Worm (Caenorhabditis elegans) whole organism, L4 larva: Measurements from ENCODE around the gene pqn-54.

Source experiments
- F26F4.8 ChIP-seq: fragments of 200-800 bp; sonication (Bioruptor generic); conservative IDR thresholded peaks from 2 replicates; pipeline ENCODE4 v1.3.6; 2022; ENCODE audit warnings: missing genetic modification characterization, missing compliant biosample characterization
- F44E2.7 ChIP-seq: fragments of 200-800 bp; sonication (Bioruptor generic); IDR thresholded peaks from 2 replicates; pipeline ENCODE4 v2.1.2; 2022; ENCODE audit warnings: missing genetic modification characterization, missing compliant biosample characterization
- F49E8.2 ChIP-seq: sonication (generic microtip); optimal IDR thresholded peaks from 2 replicates; lab custom pipeline; 2016; ENCODE audit warnings: missing compliant biosample characterization, mild to moderate bottlenecking, missing genetic modification characterization, borderline replicate concordance
- R02D3.7 ChIP-seq: fragments of 150-350 bp; sonication (generic microtip); optimal IDR thresholded peaks from 3 replicates; lab custom pipeline; 2014; ENCODE audit warnings: missing biosample characterization, missing genetic modification characterization
- Y48G9A.11 ChIP-seq: fragments of 200-800 bp; sonication (Bioruptor generic); IDR thresholded peaks from 2 replicates; pipeline ENCODE4 v1.3.6; 2022; ENCODE audit warnings: missing genetic modification reagents, missing genetic modification characterization, missing compliant biosample characterization
- Y5F2A.4 ChIP-seq: fragments of 200-800 bp; sonication (Bioruptor generic); optimal IDR thresholded peaks from 2 replicates; lab custom pipeline; 2018; ENCODE audit warnings: mild to moderate bottlenecking, missing genetic modification characterization, missing compliant biosample characterization
- ZK337.2 ChIP-seq: fragments of 200-800 bp; sonication (Bioruptor generic); IDR thresholded peaks from 2 replicates; pipeline ENCODE4 v1.3.6; 2022; ENCODE audit warnings: missing genetic modification reagents, missing genetic modification characterization, missing compliant biosample characterization
- aha-1 ChIP-seq: fragments of 150-350 bp; peaks from one replicate; lab custom pipeline; 2014; ENCODE audit warnings: missing biosample characterization, missing genetic modification characterization
- ceh-32 ChIP-seq: sonication (generic microtip); optimal IDR thresholded peaks from 2 replicates; lab custom pipeline; 2016; ENCODE audit warnings: mild to moderate bottlenecking, missing genetic modification characterization, missing compliant biosample characterization; ENCODE audit not compliant: poor library complexity
- ceh-44 ChIP-seq: fragments of 200-800 bp; sonication (Bioruptor generic); IDR thresholded peaks from 2 replicates; pipeline ENCODE4 v1.3.6; 2022; ENCODE audit warnings: missing genetic modification reagents, missing genetic modification characterization, missing compliant biosample characterization
- ces-1 ChIP-seq: fragments of 150-350 bp; sonication (generic microtip); optimal IDR thresholded peaks from 4 replicates; lab custom pipeline; 2014; ENCODE audit warnings: missing biosample characterization, missing genetic modification reagents, missing genetic modification characterization
- daf-16 ChIP-seq, 3 experiments: sonication (generic microtip); optimal IDR thresholded peaks; 2 replicates each; lab custom pipeline; 2016 to 2017; ENCODE audit warnings: missing genetic modification characterization in 3 of 3, missing genetic modification reagents in 3 of 3, mild to moderate bottlenecking in 2 of 3, missing compliant biosample characterization in 2 of 3, missing biosample characterization in 1 of 3, moderate library complexity in 1 of 3
- dmd-6 ChIP-seq: fragments of 200-800 bp; sonication (Bioruptor generic); IDR thresholded peaks from 2 replicates; pipeline ENCODE4 v1.3.6; 2022; ENCODE audit warnings: missing genetic modification reagents, missing genetic modification characterization, missing compliant biosample characterization
- dmd-9 ChIP-seq: fragments of 200-800 bp; sonication (Bioruptor generic); IDR thresholded peaks from 2 replicates; pipeline ENCODE4 v1.3.6; 2022; ENCODE audit warnings: missing genetic modification reagents, missing genetic modification characterization, missing compliant biosample characterization
- duxl-1 ChIP-seq: sonication (generic microtip); optimal IDR thresholded peaks from 2 replicates; lab custom pipeline; 2016; ENCODE audit warnings: mild to moderate bottlenecking, missing genetic modification characterization, moderate library complexity, missing compliant biosample characterization; ENCODE audit not compliant: poor library complexity
- dve-1 ChIP-seq: sonication (generic microtip); optimal IDR thresholded peaks from 2 replicates; lab custom pipeline; 2017; ENCODE audit warnings: antibody characterized with exemption, mild to moderate bottlenecking, missing genetic modification characterization, missing compliant biosample characterization; ENCODE audit not compliant: insufficient read depth
- egl-43 ChIP-seq: fragments of 200-800 bp; sonication (Bioruptor generic); IDR thresholded peaks from 2 replicates; pipeline ENCODE4 v1.3.6; 2022; ENCODE audit warnings: missing genetic modification reagents, missing genetic modification characterization, missing compliant biosample characterization
- gei-8 ChIP-seq: fragments of 200-800 bp; sonication (Bioruptor generic); optimal IDR thresholded peaks from 2 replicates; lab custom pipeline; 2018; ENCODE audit warnings: mild to moderate bottlenecking, missing genetic modification characterization, missing compliant biosample characterization
- hlh-30 ChIP-seq: sonication (generic microtip); optimal IDR thresholded peaks from 2 replicates; lab custom pipeline; 2017; ENCODE audit warnings: antibody characterized with exemption, mild to moderate bottlenecking, missing genetic modification characterization, missing compliant biosample characterization; ENCODE audit not compliant: insufficient read depth
- lin-1 ChIP-seq: fragments of 200-800 bp; sonication (Bioruptor generic); IDR thresholded peaks from 2 replicates; pipeline ENCODE4 v1.3.6; 2022; ENCODE audit warnings: missing genetic modification reagents, missing genetic modification characterization, missing compliant biosample characterization
- lin-29 ChIP-seq: fragments of 200-800 bp; sonication (Bioruptor generic); IDR thresholded peaks from 2 replicates; pipeline ENCODE4 v1.3.6; 2022; ENCODE audit warnings: missing genetic modification reagents, missing genetic modification characterization, missing compliant biosample characterization
- lir-3 ChIP-seq: sonication (generic microtip); optimal IDR thresholded peaks from 2 replicates; lab custom pipeline; 2016; ENCODE audit warnings: mild to moderate bottlenecking, missing genetic modification characterization, missing compliant biosample characterization
- madf-5 ChIP-seq, 2 experiments: fragments of 200-800 bp; sonication (Bioruptor generic); IDR thresholded peaks; 2 replicates each; pipeline ENCODE4 v1.3.6; 2022; ENCODE audit warnings: missing compliant biosample characterization in 2 of 2, missing genetic modification characterization in 2 of 2
- mxl-2 ChIP-seq: fragments of 200-800 bp; sonication (Bioruptor generic); conservative IDR thresholded peaks from 2 replicates; pipeline ENCODE4 v1.3.6; 2022; ENCODE audit warnings: missing genetic modification reagents, missing genetic modification characterization, missing compliant biosample characterization
- nhr-102 ChIP-seq: sonication (generic microtip); optimal IDR thresholded peaks from 2 replicates; lab custom pipeline; 2016; ENCODE audit warnings: mild to moderate bottlenecking, missing genetic modification characterization, moderate library complexity, missing compliant biosample characterization
- nhr-11 ChIP-seq: fragments of 150-350 bp; optimal IDR thresholded peaks from 2 replicates; lab custom pipeline; 2014; ENCODE audit warnings: missing biosample characterization, missing genetic modification characterization
- nhr-111 ChIP-seq: fragments of 200-800 bp; sonication (Bioruptor generic); optimal IDR thresholded peaks from 2 replicates; lab custom pipeline; 2018; ENCODE audit warnings: mild to moderate bottlenecking, missing genetic modification characterization, missing compliant biosample characterization
- nhr-25 ChIP-seq: sonication (generic microtip); optimal IDR thresholded peaks from 2 replicates; lab custom pipeline; 2017; ENCODE audit warnings: missing genetic modification characterization, mild to moderate bottlenecking, missing compliant biosample characterization, antibody characterized with exemption, moderate library complexity, borderline replicate concordance; ENCODE audit not compliant: insufficient read depth
- nhr-28 ChIP-seq: fragments of 150-350 bp; optimal IDR thresholded peaks from 2 replicates; lab custom pipeline; 2014; ENCODE audit warnings: missing biosample characterization, missing genetic modification characterization
- nhr-6 ChIP-seq: fragments of 150-350 bp; optimal IDR thresholded peaks from 2 replicates; lab custom pipeline; 2014; ENCODE audit warnings: missing biosample characterization, missing genetic modification characterization
- nhr-77 ChIP-seq: fragments of 150-350 bp; optimal IDR thresholded peaks from 2 replicates; lab custom pipeline; 2014; ENCODE audit warnings: missing biosample characterization, missing genetic modification characterization
- pha-4 ChIP-seq, 2 experiments: fragments of 150-350 bp in 1 of 2; fragments of 200-800 bp in 1 of 2; sonication (Bioruptor generic) in 1 of 2; IDR thresholded peaks in 1 of 2; optimal IDR thresholded peaks in 1 of 2; 2 replicates each; pipeline versions ENCODE4 v1.3.6 to Lab custom; 2014 to 2022; ENCODE audit warnings: missing genetic modification characterization in 2 of 2, missing genetic modification reagents in 2 of 2, missing biosample characterization in 1 of 2, missing compliant biosample characterization in 1 of 2
- pqm-1 ChIP-seq: sonication (generic microtip); optimal IDR thresholded peaks from 2 replicates; lab custom pipeline; 2017; ENCODE audit warnings: missing biosample characterization, missing genetic modification characterization
- saeg-2 ChIP-seq: fragments of 200-800 bp; sonication (Bioruptor generic); IDR thresholded peaks from 2 replicates; pipeline ENCODE4 v1.3.6; 2022; ENCODE audit warnings: missing genetic modification reagents, missing genetic modification characterization, missing compliant biosample characterization
- skn-1 ChIP-seq: fragments of 150-350 bp; optimal IDR thresholded peaks from 2 replicates; lab custom pipeline; 2014; ENCODE audit warnings: missing biosample characterization, missing genetic modification characterization
- snpc-1.2 ChIP-seq: fragments of 200-800 bp; sonication (Bioruptor generic); IDR thresholded peaks from 2 replicates; pipeline ENCODE4 v1.3.6; 2022; ENCODE audit warnings: missing genetic modification reagents, missing genetic modification characterization, missing compliant biosample characterization
- snpc-4 ChIP-seq: fragments of 150-350 bp; optimal IDR thresholded peaks from 2 replicates; lab custom pipeline; 2014; ENCODE audit warnings: missing biosample characterization, missing genetic modification characterization
- vab-7 ChIP-seq: fragments of 200-800 bp; sonication (Bioruptor generic); IDR thresholded peaks from 2 replicates; pipeline ENCODE4 v1.3.6; 2022; ENCODE audit warnings: missing genetic modification reagents, missing genetic modification characterization, missing compliant biosample characterization
- zag-1 ChIP-seq: fragments of 150-350 bp; optimal IDR thresholded peaks from 2 replicates; lab custom pipeline; 2014; ENCODE audit warnings: missing biosample characterization, missing genetic modification characterization
- zip-11 ChIP-seq: fragments of 200-800 bp; sonication (Bioruptor generic); IDR thresholded peaks from 2 replicates; pipeline ENCODE4 v1.3.6; 2022; ENCODE audit warnings: missing genetic modification characterization, missing compliant biosample characterization

The pqn-54 gene

DNA sequence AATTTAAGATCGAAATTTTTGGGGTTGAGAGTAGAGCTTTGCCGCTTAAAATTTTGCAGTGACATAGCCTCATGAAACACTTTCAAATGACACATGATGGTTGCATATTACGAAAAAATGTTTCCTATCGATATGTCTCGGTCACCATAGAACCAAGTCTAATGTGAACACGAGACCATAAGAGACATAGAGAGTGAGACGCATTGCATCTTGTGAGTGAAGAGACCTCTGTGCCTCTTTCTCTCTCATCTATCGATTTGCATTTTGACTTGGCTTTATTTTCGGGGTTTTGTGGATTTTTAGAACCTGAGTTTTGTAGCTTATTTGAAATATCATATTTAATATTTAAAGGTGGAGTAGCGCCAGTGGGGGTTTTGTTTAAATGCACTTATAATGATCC is 2.2 kb downstream of the pqn-54 start (continued):
- TF ChIP-seq nhr-6 (tag; lab: Kevin White, UChicago) (peak; percentile 32), R02D3.7 (tag; lab: Kevin White, UChicago) (no peak), lin-29 (GFP tag; lab: Robert Waterston, UW) (no peak), dmd-6 (GFP tag; lab: Robert Waterston, UW) (peak; percentile 50), zag-1 (tag; lab: Kevin White, UChicago) (no peak), F49E8.2 (tag; lab: Kevin White, UChicago) (no peak), nhr-102 (tag; lab: Kevin White, UChicago) (no peak), dve-1 (tag; lab: Kevin White, UChicago) (peak; percentile 43), F26F4.8 (GFP tag; lab: Robert Waterston, UW) (no peak), nhr-28 (tag; lab: Kevin White, UChicago) (peak; percentile 36), zip-11 (GFP tag; lab: Robert Waterston, UW) (no peak), duxl-1 (tag; lab: Kevin White, UChicago) (no peak), aha-1 (no peak), dmd-9 (GFP tag; lab: Robert Waterston, UW) (no peak), ceh-32 (tag; lab: Kevin White, UChicago) (no peak), Y48G9A.11 (GFP tag; lab: Robert Waterston, UW) (no peak), F44E2.7 (GFP tag; lab: Robert Waterston, UW) (no peak), nhr-77 (tag; lab: Kevin White, UChicago) (no peak), egl-43 (GFP tag; lab: Robert Waterston, UW) (no peak), pqm-1 (tag; lab: Kevin White, UChicago) (no peak), mxl-2 (GFP tag; lab: Robert Waterston, UW) (no peak), skn-1 (no peak)

DNA sequence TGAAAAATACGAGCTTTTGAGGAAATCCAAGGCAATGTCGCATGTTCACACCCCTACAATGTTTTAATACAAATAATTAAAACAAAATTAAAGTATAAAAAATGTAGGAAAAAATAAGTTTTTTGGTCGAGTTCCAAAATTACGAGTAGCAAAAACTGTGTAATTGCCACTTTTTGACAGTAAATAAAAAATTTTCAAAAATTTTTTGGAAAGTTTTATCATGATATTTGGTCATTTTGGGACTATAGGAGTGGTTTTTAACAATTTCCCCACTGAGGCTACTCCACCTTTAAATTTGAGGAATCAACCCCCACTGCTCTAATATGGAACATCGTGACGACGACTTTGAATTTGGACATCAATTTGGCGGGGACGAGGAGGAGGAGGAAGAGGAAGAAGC is 2.7 kb downstream of the pqn-54 start, which contains the start of gene gid-8:
Gene gid-8 (plus strand): TSS at position 301 of the 400 bp plus-strand sequence.
- TF ChIP-seq pha-4 (GFP tag; IDR thresholded peaks at IDR 0.05; lab: Robert Waterston, UW), result no peak
- TF ChIP-seq pha-4 (tag; optimal IDR thresholded peaks at IDR 0.05; lab: Kevin White, UChicago), result no peak
- no peak for TF ChIP-seq F49E8.2 (tag; lab: Kevin White, UChicago)
- no peak for TF ChIP-seq ceh-44
- no peak for TF ChIP-seq vab-7 (GFP tag; lab: Robert Waterston, UW)
- no peak for TF ChIP-seq ces-1 (GFP tag; lab: Kevin White, UChicago)
- no peak for TF ChIP-seq hlh-30
- no peak for TF ChIP-seq lir-3
- no peak for TF ChIP-seq snpc-1.2 (GFP tag; lab: Robert Waterston, UW)
- no peak for TF ChIP-seq nhr-25 (tag; lab: Kevin White, UChicago)
- no peak for TF ChIP-seq daf-16 (GFP tag; optimal IDR thresholded peaks at IDR 0.05; lab: Kevin White, UChicago)
- TF ChIP-seq daf-16 (tag; optimal IDR thresholded peaks at IDR 0.05; lab: Kevin White, UChicago), result no peak
- no peak for TF ChIP-seq Y5F2A.4 (GFP tag; lab: Kevin White, UChicago)
- TF ChIP-seq snpc-4 (tag; lab: Kevin White, UChicago), result no peak
- TF ChIP-seq nhr-11 (tag; lab: Kevin White, UChicago), result no peak
- TF ChIP-seq nhr-111 (GFP tag; lab: Kevin White, UChicago), result no peak
- no peak for TF ChIP-seq lin-29 (GFP tag; lab: Robert Waterston, UW)
- no peak for TF ChIP-seq duxl-1 (tag; lab: Kevin White, UChicago)
- no peak for TF ChIP-seq ZK337.2

- peak; percentile 91 for TF ChIP-seq aha-1
- no peak for TF ChIP-seq saeg-2 (GFP tag; lab: Robert Waterston, UW)
- no peak for TF ChIP-seq madf-5 (GFP tag; IDR thresholded peaks at IDR 0.05; lab: Robert Waterston, UW)
- no peak for TF ChIP-seq lin-1 (GFP tag; lab: Robert Waterston, UW)
- TF ChIP-seq gei-8 (GFP tag; lab: Kevin White, UChicago), result no peak
Measured at ce11 chrV:1468905-1469304, 4.1 kb downstream of the pqn-54 start.
